Worm (Caenorhabditis elegans) whole organism, L2 larva: ENCODE measurements around the gene gfi-1.

Source experiments
- C34F6.9 ChIP-seq: fragments of 150-350 bp; optimal IDR thresholded peaks from 2 replicates; lab custom pipeline; 2014; ENCODE audit warnings: missing biosample characterization, missing genetic modification characterization
- F13H6.1 ChIP-seq: sonication (generic microtip); optimal IDR thresholded peaks from 2 replicates; lab custom pipeline; 2016; ENCODE audit warnings: missing genetic modification characterization, missing compliant biosample characterization
- R02D3.7 ChIP-seq: fragments of 150-350 bp; optimal IDR thresholded peaks from 2 replicates; lab custom pipeline; 2014; ENCODE audit warnings: missing biosample characterization, missing genetic modification characterization
- Y55F3AM.14 ChIP-seq: fragments of 200-800 bp; sonication (Bioruptor generic); optimal IDR thresholded peaks from 2 replicates; lab custom pipeline; 2018; ENCODE audit warnings: mild to moderate bottlenecking, missing genetic modification characterization, missing compliant biosample characterization
- ZK546.5 ChIP-seq: sonication (generic microtip); optimal IDR thresholded peaks from 2 replicates; lab custom pipeline; 2017; ENCODE audit warnings: missing biosample characterization, missing genetic modification characterization
- aly-2 ChIP-seq: fragments of 150-350 bp; optimal IDR thresholded peaks from 2 replicates; lab custom pipeline; 2014; ENCODE audit warnings: missing biosample characterization, missing genetic modification characterization
- ama-1 ChIP-seq: fragments of 150-350 bp; optimal IDR thresholded peaks from 2 replicates; lab custom pipeline; 2018; ENCODE audit warnings: inconsistent platforms
- blmp-1 ChIP-seq: sonication (generic microtip); optimal IDR thresholded peaks from 2 replicates; lab custom pipeline; 2017; ENCODE audit warnings: missing genetic modification characterization, mild to moderate bottlenecking, missing compliant biosample characterization, antibody characterized with exemption, moderate library complexity; ENCODE audit not compliant: insufficient read depth
- ceh-16 ChIP-seq: fragments of 150-350 bp; optimal IDR thresholded peaks from 2 replicates; lab custom pipeline; 2014; ENCODE audit warnings: missing biosample characterization, missing genetic modification characterization
- dmd-4 ChIP-seq: sonication (generic microtip); optimal IDR thresholded peaks from 2 replicates; lab custom pipeline; 2017; ENCODE audit warnings: missing biosample characterization, missing genetic modification characterization
- egl-27 ChIP-seq: sonication (generic microtip); optimal IDR thresholded peaks from 3 replicates; lab custom pipeline; 2017; ENCODE audit warnings: missing biosample characterization, missing genetic modification reagents, missing genetic modification characterization
- lin-11 ChIP-seq: fragments of 150-350 bp; sonication (generic microtip); optimal IDR thresholded peaks from 2 replicates; lab custom pipeline; 2014; ENCODE audit warnings: missing biosample characterization, missing genetic modification characterization, inconsistent platforms, mixed read lengths
- lin-39 ChIP-seq: fragments of 150-350 bp; optimal IDR thresholded peaks from 2 replicates; lab custom pipeline; 2014; ENCODE audit warnings: missing biosample characterization, missing genetic modification reagents, missing genetic modification characterization
- lsy-2 ChIP-seq, 2 experiments: fragments of 150-350 bp in 1 of 2; sonication (generic microtip) in 1 of 2; optimal IDR thresholded peaks; 2 replicates each; lab custom pipeline; 2014 to 2017; ENCODE audit warnings: missing biosample characterization in 2 of 2, missing genetic modification characterization in 2 of 2
- mdl-1 ChIP-seq, 2 experiments: fragments of 150-350 bp in 1 of 2; sonication (generic microtip) in 1 of 2; optimal IDR thresholded peaks; 2 replicates each; lab custom pipeline; 2017; ENCODE audit warnings: missing biosample characterization in 2 of 2, missing genetic modification characterization in 2 of 2
- nhr-11 ChIP-seq: fragments of 150-350 bp; optimal IDR thresholded peaks from 2 replicates; lab custom pipeline; 2014; ENCODE audit warnings: missing biosample characterization, missing genetic modification characterization
- nhr-129 ChIP-seq: fragments of 150-350 bp; optimal IDR thresholded peaks from 2 replicates; lab custom pipeline; 2014; ENCODE audit warnings: missing biosample characterization, missing genetic modification characterization
- nhr-21 ChIP-seq: fragments of 150-350 bp; optimal IDR thresholded peaks from 2 replicates; lab custom pipeline; 2014; ENCODE audit warnings: missing biosample characterization, missing genetic modification characterization
- nhr-23 ChIP-seq: fragments of 150-350 bp; optimal IDR thresholded peaks from 2 replicates; lab custom pipeline; 2014; ENCODE audit warnings: missing biosample characterization, missing genetic modification reagents, missing genetic modification characterization
- nhr-237 ChIP-seq: fragments of 150-350 bp; optimal IDR thresholded peaks from 2 replicates; lab custom pipeline; 2014; ENCODE audit warnings: missing biosample characterization, missing genetic modification characterization
- nhr-25 ChIP-seq: fragments of 150-350 bp; sonication (generic microtip); optimal IDR thresholded peaks from 3 replicates; lab custom pipeline; 2014; ENCODE audit warnings: missing biosample characterization, missing genetic modification characterization
- nhr-77 ChIP-seq: fragments of 150-350 bp; optimal IDR thresholded peaks from 2 replicates; lab custom pipeline; 2014; ENCODE audit warnings: missing biosample characterization, missing genetic modification characterization
- sem-4 ChIP-seq: fragments of 150-350 bp; optimal IDR thresholded peaks from 2 replicates; lab custom pipeline; 2014; ENCODE audit warnings: missing biosample characterization, missing genetic modification reagents, missing genetic modification characterization
- skn-1 ChIP-seq: sonication (generic microtip); optimal IDR thresholded peaks from 2 replicates; lab custom pipeline; 2017; ENCODE audit warnings: missing biosample characterization, missing genetic modification characterization
- sma-3 ChIP-seq: sonication (generic microtip); optimal IDR thresholded peaks from 2 replicates; lab custom pipeline; 2016; ENCODE audit warnings: missing genetic modification reagents, missing genetic modification characterization, missing compliant biosample characterization
- sma-9 ChIP-seq, 2 experiments: fragments of 150-350 bp in 1 of 2; sonication (generic microtip) in 1 of 2; optimal IDR thresholded peaks; 2 replicates each; lab custom pipeline; 2014 to 2016; ENCODE audit warnings: missing genetic modification characterization in 2 of 2, mild to moderate bottlenecking in 1 of 2, missing biosample characterization in 1 of 2, missing compliant biosample characterization in 1 of 2, missing genetic modification reagents in 1 of 2, moderate library complexity in 1 of 2
- unc-39 ChIP-seq: fragments of 150-350 bp; optimal IDR thresholded peaks from 2 replicates; lab custom pipeline; 2014; ENCODE audit warnings: missing biosample characterization, missing genetic modification characterization
- unc-55 ChIP-seq: fragments of 150-350 bp; sonication (generic microtip); optimal IDR thresholded peaks from 3 replicates; lab custom pipeline; 2014; ENCODE audit warnings: missing biosample characterization, missing genetic modification reagents, missing genetic modification characterization
- unc-62 ChIP-seq: fragments of 150-350 bp; optimal IDR thresholded peaks from 2 replicates; lab custom pipeline; 2014; ENCODE audit warnings: missing biosample characterization, missing genetic modification reagents, missing genetic modification characterization
- zag-1 ChIP-seq: fragments of 150-350 bp; optimal IDR thresholded peaks from 2 replicates; lab custom pipeline; 2014; ENCODE audit warnings: missing biosample characterization, missing genetic modification characterization
- ztf-1 ChIP-seq: fragments of 200-800 bp; sonication (Bioruptor generic); conservative IDR thresholded peaks from 2 replicates; pipeline ENCODE4 v1.3.6; 2022; ENCODE audit warnings: missing genetic modification characterization, missing compliant biosample characterization
- ztf-11 ChIP-seq: sonication (generic microtip); optimal IDR thresholded peaks from 2 replicates; lab custom pipeline; 2017; ENCODE audit warnings: missing biosample characterization, missing genetic modification characterization
- ztf-4 ChIP-seq: fragments of 150-350 bp; optimal IDR thresholded peaks from 2 replicates; lab custom pipeline; 2014; ENCODE audit warnings: missing biosample characterization, missing genetic modification characterization

Gene gfi-1

ce11 chrV:6399831-6400230, at the start of gene gfi-1:
TSS of gene gfi-1 (minus strand) at chrV:6399931.
- TF ChIP-seq nhr-11 (tag; lab: Kevin White, UChicago) (no peak), blmp-1 (no peak), unc-62 (GFP tag; lab: Kevin White, UChicago) (no peak)

ce11 chrV:6448356-6448755, 48.6 kb upstream of the gfi-1 start, which contains the start of gene fbxa-196:
TSS of gene fbxa-196 (plus strand) at chrV:6448656.
- TF ChIP-seq lin-11 (tag; lab: Kevin White, UChicago) (no peak), ztf-1 (GFP tag; lab: Robert Waterston, UW) (no peak), dmd-4 (no peak), nhr-129 (tag; lab: Kevin White, UChicago) (no peak), sma-3 (GFP tag; lab: Kevin White, UChicago) (no peak), zag-1 (tag; lab: Kevin White, UChicago) (no peak), sem-4 (tag; lab: Kevin White, UChicago) (no peak), ztf-4 (tag; lab: Kevin White, UChicago) (no peak), lsy-2 (tag; optimal IDR thresholded peaks at IDR 0.05; lab: Kevin White, UChicago) (no peak), Y55F3AM.14 (GFP tag; lab: Kevin White, UChicago) (no peak), sma-9 (GFP tag; optimal IDR thresholded peaks at IDR 0.05; lab: Kevin White, UChicago) (no peak), sma-9 (tag; optimal IDR thresholded peaks at IDR 0.05; lab: Kevin White, UChicago) (no peak), unc-39 (tag; lab: Kevin White, UChicago) (no peak), nhr-23 (no peak), ama-1 (lab: Kevin White, UChicago) (no peak), unc-55 (GFP tag; lab: Kevin White, UChicago) (no peak), F13H6.1 (no peak), nhr-25 (tag; lab: Kevin White, UChicago) (no peak)

DNA sequence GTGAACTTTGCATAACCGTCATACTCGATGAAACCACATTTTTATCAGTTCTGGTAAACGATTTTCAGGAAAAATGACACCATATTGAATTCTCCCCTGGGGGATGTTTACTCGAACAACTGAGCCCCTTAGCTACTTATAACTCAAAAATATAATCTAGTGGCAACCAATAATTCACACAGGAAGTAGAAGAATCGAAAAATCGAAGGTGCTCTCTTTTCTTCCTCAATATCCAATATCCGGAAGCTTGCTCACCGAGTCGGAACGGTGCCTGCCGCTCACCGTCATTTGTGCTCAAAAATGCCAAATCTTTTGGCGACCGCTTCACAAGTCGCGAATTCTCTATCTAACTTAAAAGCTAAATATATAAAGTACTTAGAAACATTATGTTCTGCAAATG, 42.3 kb upstream of the gfi-1 start, which contains the start of gene T05H4.3:
Gene T05H4.3, plus strand, starts transcription at position 301 of the 400 bp plus-strand sequence.
- TF ChIP-seq F13H6.1 (no peak), zag-1 (tag; lab: Kevin White, UChicago) (no peak), nhr-25 (tag; lab: Kevin White, UChicago) (no peak), R02D3.7 (tag; lab: Kevin White, UChicago) (no peak), ztf-1 (GFP tag; lab: Robert Waterston, UW) (no peak), ceh-16 (tag; lab: Kevin White, UChicago) (no peak)

DNA sequence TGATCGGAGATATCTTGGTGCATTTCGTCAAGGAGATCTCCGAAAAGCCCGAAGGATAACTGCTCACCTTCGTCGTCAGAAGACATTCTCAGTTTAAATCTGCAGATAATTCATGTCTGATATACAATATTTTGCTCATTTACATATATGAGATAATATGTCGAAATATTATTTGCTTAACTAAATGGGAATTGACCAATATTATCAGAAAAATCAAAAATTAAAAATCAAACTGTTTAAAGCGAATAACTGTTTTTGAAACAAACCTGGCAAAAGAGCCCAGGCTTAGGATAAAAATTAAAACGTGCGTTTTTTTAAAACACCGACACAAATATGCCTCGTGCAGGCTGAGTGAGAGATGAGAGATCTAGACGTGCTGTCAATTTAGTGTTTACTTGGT, 41.9 kb upstream of the gfi-1 start, which contains the start of gene T05H4.15:
Gene T05H4.15, minus strand, starts transcription at position 101 of the 400 bp plus-strand sequence.
- TF ChIP-seq zag-1 (tag; lab: Kevin White, UChicago) (no peak), lin-39 (tag; lab: Kevin White, UChicago) (no peak), unc-62 (GFP tag; lab: Kevin White, UChicago) (no peak), nhr-77 (tag; lab: Kevin White, UChicago) (no peak), unc-55 (GFP tag; lab: Kevin White, UChicago) (no peak), mdl-1 (tag; optimal IDR thresholded peaks at IDR 0.05; lab: Kevin White, UChicago) (no peak), ztf-11 (tag; lab: Kevin White, UChicago) (no peak), C34F6.9 (no peak), skn-1 (tag; lab: Kevin White, UChicago) (no peak), nhr-21 (tag; lab: Kevin White, UChicago) (no peak), sem-4 (tag; lab: Kevin White, UChicago) (no peak), nhr-237 (tag; lab: Kevin White, UChicago) (no peak), nhr-23 (no peak), egl-27 (tag; lab: Kevin White, UChicago) (no peak), dmd-4 (no peak), unc-39 (tag; lab: Kevin White, UChicago) (no peak)
- TF ChIP-seq, all 48 proteins: peak for 0

DNA sequence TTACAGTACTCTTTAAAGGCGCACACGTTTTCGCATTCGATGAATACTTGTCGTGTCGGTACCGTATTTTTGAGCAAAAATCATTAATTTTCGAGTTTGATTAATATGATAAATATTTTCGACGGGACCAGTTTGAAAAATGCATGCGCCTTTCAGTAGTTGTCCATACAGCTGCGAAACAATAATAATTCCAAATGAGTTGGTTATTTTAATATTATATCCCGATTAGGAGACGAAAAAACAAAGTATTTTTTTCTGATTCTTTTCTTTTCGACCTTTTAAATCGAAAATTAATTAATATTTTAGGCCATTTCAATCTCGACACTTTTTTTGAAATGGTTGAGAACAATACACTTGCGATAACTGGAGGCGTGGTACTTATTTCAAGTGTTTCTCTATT, 38.9 kb upstream of the gfi-1 start, which contains the start of gene T05H4.4:
Gene T05H4.4, plus strand, starts transcription at position 301 of the 400 bp plus-strand sequence.
- TF ChIP-seq R02D3.7 (tag; lab: Kevin White, UChicago), result no peak
- no peak for TF ChIP-seq ZK546.5 (tag; lab: Kevin White, UChicago)
- no peak for TF ChIP-seq aly-2 (tag; lab: Kevin White, UChicago)
- TF ChIP-seq mdl-1 (tag; optimal IDR thresholded peaks at IDR 0.05; lab: Kevin White, UChicago), result no peak
- no peak for TF ChIP-seq nhr-129 (tag; lab: Kevin White, UChicago)
- TF ChIP-seq ztf-4 (tag; lab: Kevin White, UChicago), result no peak
- TF ChIP-seq nhr-77 (tag; lab: Kevin White, UChicago), result no peak
- no peak for TF ChIP-seq ztf-11 (tag; lab: Kevin White, UChicago)
